Worm (Caenorhabditis elegans) whole organism, early embryonic: Measurements from ENCODE around the gene C09G12.5.

Experiments
- B0310.2 ChIP-seq: sonication (generic microtip); optimal IDR thresholded peaks from 2 replicates; lab custom pipeline; 2016; ENCODE audit warnings: mild to moderate bottlenecking, missing genetic modification characterization, missing compliant biosample characterization
- F13C5.2 ChIP-seq: sonication (generic microtip); optimal IDR thresholded peaks from 2 replicates; lab custom pipeline; 2017; ENCODE audit warnings: mild to moderate bottlenecking, missing genetic modification characterization, inconsistent platforms, missing compliant biosample characterization
- aly-1 ChIP-seq: sonication (generic microtip); optimal IDR thresholded peaks from 2 replicates; lab custom pipeline; 2016; ENCODE audit warnings: missing genetic modification characterization, missing compliant biosample characterization
- ama-1 ChIP-seq: fragments of 150-350 bp; optimal IDR thresholded peaks from 2 replicates; lab custom pipeline; 2014
- ceh-13 ChIP-seq: fragments of 200-800 bp; sonication (Bioruptor generic); optimal IDR thresholded peaks from 2 replicates; lab custom pipeline; 2018; ENCODE audit warnings: mild to moderate bottlenecking, missing genetic modification characterization, missing compliant biosample characterization
- ceh-36 ChIP-seq: sonication (generic microtip); optimal IDR thresholded peaks from 2 replicates; lab custom pipeline; 2016; ENCODE audit warnings: missing genetic modification characterization, inconsistent platforms, missing compliant biosample characterization
- ets-7 ChIP-seq: sonication (generic microtip); optimal IDR thresholded peaks from 2 replicates; lab custom pipeline; 2016; ENCODE audit warnings: missing genotype, missing genetic modification characterization, missing compliant biosample characterization
- flt-1 ChIP-seq: fragments of 200-800 bp; sonication (Bioruptor generic); IDR thresholded peaks from 2 replicates; pipeline ENCODE4 v1.3.6; 2022; ENCODE audit warnings: missing genetic modification characterization, missing compliant biosample characterization
- hmbx-1 ChIP-seq: sonication (generic microtip); optimal IDR thresholded peaks from 2 replicates; lab custom pipeline; 2016; ENCODE audit warnings: mild to moderate bottlenecking, missing genetic modification characterization, missing compliant biosample characterization
- hmg-4 ChIP-seq: fragments of 200-800 bp; sonication (Bioruptor generic); optimal IDR thresholded peaks from 2 replicates; lab custom pipeline; 2018; ENCODE audit warnings: mild to moderate bottlenecking, missing genetic modification characterization, missing compliant biosample characterization
- hnd-1 ChIP-seq: sonication (generic microtip); optimal IDR thresholded peaks from 2 replicates; lab custom pipeline; 2016; ENCODE audit warnings: missing genetic modification characterization, missing compliant biosample characterization
- pes-1 ChIP-seq: fragments of 200-800 bp; sonication (Bioruptor generic); IDR thresholded peaks from 2 replicates; pipeline ENCODE4 v1.3.6; 2022; ENCODE audit warnings: missing genetic modification reagents, missing genetic modification characterization, missing compliant biosample characterization
- scrt-1 ChIP-seq: fragments of 200-800 bp; sonication (Bioruptor generic); IDR thresholded peaks from 2 replicates; pipeline ENCODE4 v1.3.6; 2022; ENCODE audit warnings: missing genetic modification characterization, missing compliant biosample characterization
- sea-1 ChIP-seq: fragments of 200-800 bp; sonication (Bioruptor generic); conservative IDR thresholded peaks from 2 replicates; pipeline ENCODE4 v1.3.6; 2022; ENCODE audit warnings: missing genetic modification characterization, missing compliant biosample characterization
- tbx-11 ChIP-seq: fragments of 200-800 bp; sonication (Bioruptor generic); IDR thresholded peaks from 2 replicates; pipeline ENCODE4 v1.3.6; 2022; ENCODE audit warnings: missing genetic modification characterization, missing compliant biosample characterization
- tbx-37 ChIP-seq: fragments of 200-800 bp; sonication (Bioruptor generic); conservative IDR thresholded peaks from 2 replicates; pipeline ENCODE4 v1.3.6; 2022; ENCODE audit warnings: missing genetic modification reagents, missing genetic modification characterization, missing compliant biosample characterization
- tra-4 ChIP-seq: sonication (generic microtip); optimal IDR thresholded peaks from 2 replicates; lab custom pipeline; 2017; ENCODE audit warnings: missing genetic modification characterization, missing compliant biosample characterization

The C09G12.5 gene

DNA sequence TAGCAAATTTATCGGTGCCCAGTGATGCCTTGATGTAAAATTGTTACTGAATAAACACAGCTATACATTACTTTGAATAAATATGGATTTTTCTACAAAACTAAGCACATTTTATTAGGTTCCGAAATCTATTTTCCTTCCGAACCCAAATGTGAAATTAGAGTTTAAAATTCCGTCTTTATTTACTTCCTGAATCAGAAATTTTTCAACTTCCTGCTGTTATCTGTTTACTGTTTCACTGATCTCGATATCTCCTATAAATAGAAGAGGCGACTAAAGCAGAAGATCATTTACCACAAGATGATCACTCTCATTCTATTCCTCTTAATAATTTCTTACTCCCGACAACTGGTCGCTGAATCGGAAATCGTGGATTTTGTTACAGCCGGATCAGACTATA lies 9.4 kb upstream of the C09G12.5 start, which contains the start of gene F58E2.2:
TSS of gene F58E2.2 (plus strand) at position 301 of the 400 bp plus-strand sequence.
- no peak for TF ChIP-seq B0310.2 (tag; lab: Kevin White, UChicago)
- TF ChIP-seq hmbx-1 = no peak
- no peak for TF ChIP-seq tra-4 (tag; lab: Kevin White, UChicago)
- no peak for TF ChIP-seq sea-1
- TF ChIP-seq tbx-11 (GFP tag; lab: Robert Waterston, UW) = no peak

- no peak for TF ChIP-seq aly-1 (tag; lab: Kevin White, UChicago)
- TF ChIP-seq hmg-4 = no peak
- no peak for TF ChIP-seq F13C5.2 (tag; lab: Kevin White, UChicago)
- no peak for TF ChIP-seq tbx-11 (GFP tag; lab: Robert Waterston, UW)
- no peak for TF ChIP-seq pes-1 (GFP tag; lab: Robert Waterston, UW)
These were observed 2.0 kb upstream of the C09G12.5 start, which contains the start of gene srz-69 for ce11 chrIV:3477124-3477523. TSS of gene srz-69 (minus strand) at chrIV:3477224.

- no peak for TF ChIP-seq hmbx-1
- no peak for TF ChIP-seq tbx-37 (GFP tag; lab: Robert Waterston, UW)
- TF ChIP-seq B0310.2 (tag; lab: Kevin White, UChicago) = no peak
These were observed 2.6 kb downstream of the C09G12.5 start, which contains the start of gene srz-37 for ce11 chrIV:3481760-3482159. TSS of gene srz-37 (minus strand) at chrIV:3481860.

- no peak for TF ChIP-seq sea-1
- no peak for TF ChIP-seq tra-4 (tag; lab: Kevin White, UChicago)
- no peak for TF ChIP-seq ceh-36
- no peak for TF ChIP-seq hmg-4
- TF ChIP-seq B0310.2 (tag; lab: Kevin White, UChicago) = no peak
- no peak for TF ChIP-seq flt-1 (GFP tag; lab: Robert Waterston, UW)
- TF ChIP-seq hmbx-1 = no peak
- TF ChIP-seq aly-1 (tag; lab: Kevin White, UChicago) = no peak
- no peak for TF ChIP-seq hnd-1
- TF ChIP-seq ama-1 (lab: Kevin White, UChicago) = no peak
- no peak for TF ChIP-seq F13C5.2 (tag; lab: Kevin White, UChicago)
- TF ChIP-seq pes-1 (GFP tag; lab: Robert Waterston, UW) = no peak
- no peak for TF ChIP-seq ets-7 (tag; lab: Kevin White, UChicago)
- TF ChIP-seq scrt-1 (GFP tag; lab: Robert Waterston, UW) = no peak
These were observed 3.2 kb downstream of the C09G12.5 start, which contains the start of gene srz-82 for ce11 chrIV:3482195-3482959. TSS of gene srz-82 (plus strand) at chrIV:3482895.

DNA sequence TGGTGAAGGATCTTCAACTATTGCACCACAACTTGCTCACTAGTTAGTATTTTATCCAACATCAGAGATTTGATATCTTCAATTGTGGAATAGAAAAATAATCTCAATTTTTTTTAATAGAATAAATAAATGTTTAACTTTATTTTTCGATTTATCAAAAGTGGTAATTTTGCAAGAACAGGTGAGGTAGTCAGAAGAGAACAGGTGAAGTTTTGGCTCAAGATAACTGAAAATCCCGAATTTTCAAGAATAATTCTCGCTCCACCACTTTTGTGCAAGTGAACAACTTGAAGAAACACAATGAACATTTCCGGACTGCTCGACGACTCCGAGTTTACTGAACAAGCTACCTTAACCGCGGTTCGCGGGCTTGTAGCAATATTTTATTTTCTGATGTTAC lies 12.3 kb downstream of the C09G12.5 start, which contains the start of gene srz-78:
TSS of gene srz-78 (plus strand) at position 301 of the 400 bp plus-strand sequence.
- no peak for TF ChIP-seq hmg-4
- TF ChIP-seq ama-1 (lab: Kevin White, UChicago) = no peak
- no peak for TF ChIP-seq tbx-11 (GFP tag; lab: Robert Waterston, UW)
- no peak for TF ChIP-seq ceh-36
- TF ChIP-seq ets-7 (tag; lab: Kevin White, UChicago) = no peak
- no peak for TF ChIP-seq scrt-1 (GFP tag; lab: Robert Waterston, UW)

ce11 chrIV:3493310-3493709 lies 14.2 kb downstream of the C09G12.5 start, which contains the start of gene srz-79:
TSS of gene srz-79 (plus strand) at chrIV:3493610.
- no peak for TF ChIP-seq pes-1 (GFP tag; lab: Robert Waterston, UW)
- no peak for TF ChIP-seq ama-1 (lab: Kevin White, UChicago)
- no peak for TF ChIP-seq F13C5.2 (tag; lab: Kevin White, UChicago)
- TF ChIP-seq scrt-1 (GFP tag; lab: Robert Waterston, UW) = no peak
- no peak for TF ChIP-seq ceh-36
- no peak for TF ChIP-seq aly-1 (tag; lab: Kevin White, UChicago)
- TF ChIP-seq tbx-37 (GFP tag; lab: Robert Waterston, UW) = no peak

- no peak for TF ChIP-seq hnd-1
- no peak for TF ChIP-seq tra-4 (tag; lab: Kevin White, UChicago)
- no peak for TF ChIP-seq hmg-4
- no peak for TF ChIP-seq F13C5.2 (tag; lab: Kevin White, UChicago)
- no peak for TF ChIP-seq flt-1 (GFP tag; lab: Robert Waterston, UW)
- TF ChIP-seq B0310.2 (tag; lab: Kevin White, UChicago) = no peak
- no peak for TF ChIP-seq ama-1 (lab: Kevin White, UChicago)
- TF ChIP-seq ets-7 (tag; lab: Kevin White, UChicago) = no peak
- TF ChIP-seq tbx-37 (GFP tag; lab: Robert Waterston, UW) = no peak
- no peak for TF ChIP-seq hmbx-1
- no peak for TF ChIP-seq aly-1 (tag; lab: Kevin White, UChicago)
These were observed 17.2 kb downstream of the C09G12.5 start, which contains the start of gene C09G12.17 for ce11 chrIV:3496358-3496757. TSS of gene C09G12.17 (minus strand) at chrIV:3496458.

DNA sequence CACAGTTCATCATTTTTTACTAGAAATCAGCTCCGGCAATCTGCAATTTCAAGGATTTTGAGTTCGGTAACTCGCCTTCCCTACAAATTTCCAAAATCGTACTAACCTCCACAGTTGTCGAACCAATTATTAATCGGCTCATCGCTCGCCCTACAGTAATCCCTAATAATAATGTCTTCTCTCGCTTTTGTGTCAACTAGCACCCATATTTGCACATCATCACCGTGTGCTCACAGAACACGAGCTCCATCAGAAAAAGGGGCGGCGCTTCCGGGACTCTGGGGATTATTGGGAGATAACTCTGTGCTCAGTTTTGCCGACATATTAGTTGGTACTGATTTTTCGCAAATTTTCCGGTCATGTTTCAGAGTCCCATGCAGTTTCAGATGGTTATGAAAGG lies 18.8 kb downstream of the C09G12.5 start, which contains the start of gene ceh-53:
TSS of gene ceh-53 (plus strand) at position 301 of the 400 bp plus-strand sequence.
- no peak for TF ChIP-seq tbx-37 (GFP tag; lab: Robert Waterston, UW)
- no peak for TF ChIP-seq ceh-13 (GFP tag; lab: Kevin White, UChicago)
- no peak for TF ChIP-seq hnd-1
- TF ChIP-seq scrt-1 (GFP tag; lab: Robert Waterston, UW) = no peak
- TF ChIP-seq B0310.2 (tag; lab: Kevin White, UChicago) = no peak
- TF ChIP-seq ceh-36 = no peak
- no peak for TF ChIP-seq pes-1 (GFP tag; lab: Robert Waterston, UW)
- no peak for TF ChIP-seq F13C5.2 (tag; lab: Kevin White, UChicago)
- TF ChIP-seq flt-1 (GFP tag; lab: Robert Waterston, UW) = no peak
- no peak for TF ChIP-seq tra-4 (tag; lab: Kevin White, UChicago)
- TF ChIP-seq ama-1 (lab: Kevin White, UChicago) = no peak
- TF ChIP-seq hmbx-1 = no peak
- TF ChIP-seq hmg-4 = no peak
- TF ChIP-seq sea-1 = no peak
- TF ChIP-seq tbx-11 (GFP tag; lab: Robert Waterston, UW) = no peak
- no peak for TF ChIP-seq ets-7 (tag; lab: Kevin White, UChicago)
